Worm (Caenorhabditis elegans): Measurements from ENCODE around the gene Y40A1A.3.

The Y40A1A.3 gene

DNA sequence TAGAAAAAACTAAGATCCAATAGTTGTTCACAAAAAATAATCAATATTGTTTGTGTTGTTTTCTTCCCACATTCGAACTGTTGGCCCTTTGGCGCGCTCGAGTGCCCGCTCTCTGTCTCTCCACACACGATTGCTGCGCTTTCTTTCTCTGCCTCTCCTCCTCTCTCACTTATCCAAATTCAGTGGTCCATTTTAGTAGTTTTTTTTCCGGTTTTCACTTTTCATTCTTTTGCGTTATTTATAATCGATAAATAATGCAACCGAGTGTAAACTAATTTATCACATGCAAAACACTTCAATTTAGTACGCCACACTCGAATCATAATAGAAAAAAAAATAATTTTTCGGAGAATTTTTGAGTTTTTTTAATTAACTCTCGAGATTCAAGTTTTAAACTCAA lies 2.7 kb upstream of the Y40A1A.3 start:
- TF ChIP-seq F13H6.1 (tag; optimal IDR thresholded peaks at IDR 0.05) (no peak), hlh-13 (GFP tag; optimal IDR thresholded peaks at IDR 0.05) (no peak), ceh-2 (tag; optimal IDR thresholded peaks at IDR 0.05) (no peak), ceh-31 (tag; optimal IDR thresholded peaks at IDR 0.05) (no peak), ceh-19 (GFP tag; optimal IDR thresholded peaks at IDR 0.05) (no peak), hlh-15 (tag; optimal IDR thresholded peaks at IDR 0.05) (no peak), hlh-8 (tag; optimal IDR thresholded peaks at IDR 0.05) (no peak), fax-1 (tag; optimal IDR thresholded peaks at IDR 0.05) (no peak), fkh-10 (GFP tag; optimal IDR thresholded peaks at IDR 0.05) (no peak), hlh-30 (tag; optimal IDR thresholded peaks at IDR 0.05; ENCODE audit: insufficient read depth) (no peak), sox-2 (GFP tag; IDR thresholded peaks at IDR 0.05) (no peak), ceh-24 (tag; optimal IDR thresholded peaks at IDR 0.05) (no peak), ama-1 (optimal IDR thresholded peaks at IDR 0.05) (no peak), tbx-2 (tag; optimal IDR thresholded peaks at IDR 0.05) (no peak), nfya-1 (tag; optimal IDR thresholded peaks at IDR 0.05) (no peak), fkh-6 (tag; optimal IDR thresholded peaks at IDR 0.05) (no peak)

- TF ChIP-seq dve-1 (tag; optimal IDR thresholded peaks at IDR 0.05): no peak
- no peak for TF ChIP-seq madf-2 (tag; optimal IDR thresholded peaks at IDR 0.05)
- TF ChIP-seq T23F11.4 (GFP tag; optimal IDR thresholded peaks at IDR 0.05): no peak
- no peak for TF ChIP-seq che-1 (tag; optimal IDR thresholded peaks at IDR 0.05)
- no peak for TF ChIP-seq fkh-6 (tag; optimal IDR thresholded peaks at IDR 0.05)
- TF ChIP-seq rnt-1 (tag; optimal IDR thresholded peaks at IDR 0.05): no peak
- no peak for TF ChIP-seq lin-11 (tag; optimal IDR thresholded peaks at IDR 0.05)
- no peak for TF ChIP-seq elt-4 (tag; optimal IDR thresholded peaks at IDR 0.05)
Observed at ce11 chrX:1998825-1999224, 991 bp upstream of the Y40A1A.3 start.

DNA sequence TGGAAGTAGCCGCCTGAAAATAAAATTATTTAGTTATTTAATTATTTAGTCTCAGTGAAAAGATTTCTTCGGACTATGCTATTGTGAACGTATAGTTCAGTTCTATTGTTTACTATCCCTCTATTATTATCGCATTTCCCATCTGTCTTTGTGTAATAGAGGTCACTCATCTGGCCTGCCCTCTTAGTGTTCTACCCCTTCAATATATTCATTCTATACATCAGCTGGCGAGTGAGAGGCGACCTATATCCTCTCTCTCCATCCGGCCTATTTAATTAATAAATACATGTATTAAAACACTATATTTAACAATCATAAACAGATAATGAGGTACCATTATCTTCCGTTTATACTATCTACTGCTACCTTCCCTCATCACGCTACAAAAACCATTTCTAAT lies 1.8 kb downstream of the Y40A1A.3 start:
- TF ChIP-seq ceh-31 (tag; optimal IDR thresholded peaks at IDR 0.05) (peak; percentile 1), hlh-8 (tag; optimal IDR thresholded peaks at IDR 0.05) (peak; percentile 27), unc-42 (tag; optimal IDR thresholded peaks at IDR 0.05) (peak; percentile 14), sox-2 (GFP tag; IDR thresholded peaks at IDR 0.05) (peak; percentile 90)

ce11 chrX:1990434-1990833 lies 7.4 kb downstream of the Y40A1A.3 start, which contains the start of gene Y40A1A.2:
Gene Y40A1A.2, plus strand, starts transcription at chrX:1990734.
- TF ChIP-seq elt-4 (tag; optimal IDR thresholded peaks at IDR 0.05) (no peak), pax-1 (tag; optimal IDR thresholded peaks at IDR 0.05) (no peak), zip-5 (tag; optimal IDR thresholded peaks at IDR 0.05) (no peak), ref-2 (tag; optimal IDR thresholded peaks at IDR 0.05) (no peak), pqm-1 (tag; optimal IDR thresholded peaks at IDR 0.05) (no peak), ttx-3 (tag; optimal IDR thresholded peaks at IDR 0.05) (no peak), unc-86 (tag; optimal IDR thresholded peaks at IDR 0.05) (no peak), fax-1 (tag; optimal IDR thresholded peaks at IDR 0.05) (no peak), ceh-2 (tag; optimal IDR thresholded peaks at IDR 0.05) (no peak), ztf-16 (tag; optimal IDR thresholded peaks at IDR 0.05) (no peak), ceh-24 (tag; optimal IDR thresholded peaks at IDR 0.05) (no peak), hlh-15 (tag; optimal IDR thresholded peaks at IDR 0.05) (no peak), tbx-2 (tag; optimal IDR thresholded peaks at IDR 0.05) (no peak), K09A11.1 (tag; optimal IDR thresholded peaks at IDR 0.05; ENCODE audit: insufficient read depth) (no peak), che-1 (tag; optimal IDR thresholded peaks at IDR 0.05) (no peak), T23F11.4 (GFP tag; optimal IDR thresholded peaks at IDR 0.05) (no peak)

ce11 chrX:1989576-1989975 lies 8.3 kb downstream of the Y40A1A.3 start, which contains the start of gene meg-3:
Gene meg-3, minus strand, starts transcription at chrX:1989607.
- TF ChIP-seq sdc-2 (tag; optimal IDR thresholded peaks at IDR 0.05) (peak; percentile 9), tbx-2 (tag; optimal IDR thresholded peaks at IDR 0.05) (no peak)

DNA sequence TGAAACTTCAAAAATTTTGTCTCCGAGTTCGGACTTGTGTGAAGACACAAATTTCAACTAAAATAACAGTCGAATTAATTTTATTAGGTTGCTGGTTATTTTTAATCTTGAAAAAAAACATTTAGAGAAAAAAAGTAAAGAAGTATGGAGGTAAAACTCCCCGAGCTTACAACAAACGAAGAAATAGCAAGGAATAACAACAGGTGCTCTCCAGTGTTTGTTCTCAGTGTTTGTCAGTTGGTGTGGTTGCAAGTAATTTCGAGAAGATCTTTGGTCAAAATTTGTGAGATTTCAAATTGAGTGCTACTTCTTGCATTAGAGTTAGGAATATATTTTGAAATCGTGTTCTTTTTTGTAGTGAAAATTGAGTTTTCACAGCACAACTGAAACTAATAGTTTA lies 13.0 kb downstream of the Y40A1A.3 start:
- TF ChIP-seq hlh-30 (tag; optimal IDR thresholded peaks at IDR 0.05; ENCODE audit: insufficient read depth) (no peak), unc-42 (tag; optimal IDR thresholded peaks at IDR 0.05) (no peak), C08G9.2 (tag; optimal IDR thresholded peaks at IDR 0.05) (no peak), mec-3 (tag; optimal IDR thresholded peaks at IDR 0.05; ENCODE audit: borderline replicate concordance) (no peak), che-1 (tag; optimal IDR thresholded peaks at IDR 0.05) (no peak), eyg-1 (tag; optimal IDR thresholded peaks at IDR 0.05) (no peak), F13H6.1 (tag; optimal IDR thresholded peaks at IDR 0.05) (no peak), tbx-7 (tag; optimal IDR thresholded peaks at IDR 0.05) (no peak), ets-4 (tag; optimal IDR thresholded peaks at IDR 0.05) (no peak)
